Fruit fly (Drosophila melanogaster): ENCODE measurements around the gene CaMKI.

The CaMKI gene

dm6 chr4:466543-466965 is 21.2 kb downstream of the CaMKI start, which contains the start of gene Taf3:
TSS of gene Taf3 (minus strand) at chr4:466828.
- TF ChIP-seq Dll (optimal IDR thresholded peaks at IDR 0.05) (no peak), CG8478 (optimal IDR thresholded peaks at IDR 0.05) (no peak), EcR (GFP tag; optimal IDR thresholded peaks at IDR 0.05) (no peak), usp (GFP tag; optimal IDR thresholded peaks at IDR 0.05) (no peak), pan (optimal IDR thresholded peaks at IDR 0.05) (no peak), psq (optimal IDR thresholded peaks at IDR 0.05) (no peak)

- TF ChIP-seq EcR (GFP tag; optimal IDR thresholded peaks at IDR 0.05) (no peak), CG8478 (optimal IDR thresholded peaks at IDR 0.05) (no peak), usp (GFP tag; optimal IDR thresholded peaks at IDR 0.05) (no peak), Dll (optimal IDR thresholded peaks at IDR 0.05) (no peak), pan (optimal IDR thresholded peaks at IDR 0.05) (no peak), psq (optimal IDR thresholded peaks at IDR 0.05) (no peak)
Observed at dm6 chr4:466976-467639, 21.8 kb downstream of the CaMKI start, which contains the start of gene CG33941. TSS of gene CG33941 (plus strand) at chr4:467497.

- TF ChIP-seq pan (optimal IDR thresholded peaks at IDR 0.05) (no peak), usp (GFP tag; optimal IDR thresholded peaks at IDR 0.05) (no peak), Dll (optimal IDR thresholded peaks at IDR 0.05) (no peak)
Observed at dm6 chr4:468031-468430, 22.7 kb downstream of the CaMKI start.

- TF ChIP-seq EcR (GFP tag; optimal IDR thresholded peaks at IDR 0.05): no peak
- no peak for TF ChIP-seq pan (optimal IDR thresholded peaks at IDR 0.05)
- no peak for TF ChIP-seq psq (optimal IDR thresholded peaks at IDR 0.05)
- no peak for TF ChIP-seq Dll (optimal IDR thresholded peaks at IDR 0.05)
- no peak for TF ChIP-seq CG8478 (optimal IDR thresholded peaks at IDR 0.05)
- no peak for TF ChIP-seq usp (GFP tag; optimal IDR thresholded peaks at IDR 0.05)
Observed at dm6 chr4:468634-469238, 23.4 kb downstream of the CaMKI start.

- TF ChIP-seq EcR (GFP tag; optimal IDR thresholded peaks at IDR 0.05): no peak
- no peak for TF ChIP-seq usp (GFP tag; optimal IDR thresholded peaks at IDR 0.05)
- TF ChIP-seq Dll (optimal IDR thresholded peaks at IDR 0.05): no peak
- TF ChIP-seq psq (optimal IDR thresholded peaks at IDR 0.05): no peak
- no peak for TF ChIP-seq pan (optimal IDR thresholded peaks at IDR 0.05)
- no peak for TF ChIP-seq CG8478 (optimal IDR thresholded peaks at IDR 0.05)
Observed at dm6 chr4:481739-482138, 36.4 kb downstream of the CaMKI start.

- TF ChIP-seq EcR (GFP tag; optimal IDR thresholded peaks at IDR 0.05) (no peak), usp (GFP tag; optimal IDR thresholded peaks at IDR 0.05) (no peak), Dll (optimal IDR thresholded peaks at IDR 0.05) (no peak), pan (optimal IDR thresholded peaks at IDR 0.05) (no peak), psq (optimal IDR thresholded peaks at IDR 0.05) (no peak), CG8478 (optimal IDR thresholded peaks at IDR 0.05) (no peak)
Observed at dm6 chr4:482659-483134, 37.4 kb downstream of the CaMKI start.

dm6 chr4:483646-484045 is 38.3 kb downstream of the CaMKI start:
- no peak for TF ChIP-seq psq (optimal IDR thresholded peaks at IDR 0.05)
- TF ChIP-seq pan (optimal IDR thresholded peaks at IDR 0.05): no peak
- TF ChIP-seq usp (GFP tag; optimal IDR thresholded peaks at IDR 0.05): no peak
- TF ChIP-seq EcR (GFP tag; optimal IDR thresholded peaks at IDR 0.05): no peak
- TF ChIP-seq Dll (optimal IDR thresholded peaks at IDR 0.05): no peak
- no peak for TF ChIP-seq CG8478 (optimal IDR thresholded peaks at IDR 0.05)

- TF ChIP-seq Dll (optimal IDR thresholded peaks at IDR 0.05): no peak
- TF ChIP-seq pan (optimal IDR thresholded peaks at IDR 0.05): no peak
- no peak for TF ChIP-seq psq (optimal IDR thresholded peaks at IDR 0.05)
- TF ChIP-seq CG8478 (optimal IDR thresholded peaks at IDR 0.05): no peak
- no peak for TF ChIP-seq usp (GFP tag; optimal IDR thresholded peaks at IDR 0.05)
- TF ChIP-seq EcR (GFP tag; optimal IDR thresholded peaks at IDR 0.05): no peak
Observed at dm6 chr4:485796-486195, 40.5 kb downstream of the CaMKI start.

dm6 chr4:486435-486834 is 41.1 kb downstream of the CaMKI start:
- TF ChIP-seq psq (optimal IDR thresholded peaks at IDR 0.05) (no peak), CG8478 (optimal IDR thresholded peaks at IDR 0.05) (no peak), EcR (GFP tag; optimal IDR thresholded peaks at IDR 0.05) (no peak), usp (GFP tag; optimal IDR thresholded peaks at IDR 0.05) (no peak), pan (optimal IDR thresholded peaks at IDR 0.05) (no peak), Dll (optimal IDR thresholded peaks at IDR 0.05) (no peak)

dm6 chr4:487480-487879 is 42.2 kb downstream of the CaMKI start:
- TF ChIP-seq EcR (GFP tag; optimal IDR thresholded peaks at IDR 0.05) (no peak), CG8478 (optimal IDR thresholded peaks at IDR 0.05) (no peak), usp (GFP tag; optimal IDR thresholded peaks at IDR 0.05) (no peak), pan (optimal IDR thresholded peaks at IDR 0.05) (no peak), psq (optimal IDR thresholded peaks at IDR 0.05) (no peak), Dll (optimal IDR thresholded peaks at IDR 0.05) (no peak)

dm6 chr4:488828-489560 is 43.7 kb downstream of the CaMKI start, which contains the start of gene Asator:
TSS of gene Asator (minus strand) at chr4:488994.
- no peak for TF ChIP-seq usp (GFP tag; optimal IDR thresholded peaks at IDR 0.05)
- TF ChIP-seq pan (optimal IDR thresholded peaks at IDR 0.05): no peak
- TF ChIP-seq CG8478 (optimal IDR thresholded peaks at IDR 0.05): no peak
- no peak for TF ChIP-seq Dll (optimal IDR thresholded peaks at IDR 0.05)
- no peak for TF ChIP-seq psq (optimal IDR thresholded peaks at IDR 0.05)
- no peak for TF ChIP-seq EcR (GFP tag; optimal IDR thresholded peaks at IDR 0.05)

dm6 chr4:489561-489881 is 44.2 kb downstream of the CaMKI start:
- TF ChIP-seq EcR (GFP tag; optimal IDR thresholded peaks at IDR 0.05) (no peak), psq (optimal IDR thresholded peaks at IDR 0.05) (no peak), pan (optimal IDR thresholded peaks at IDR 0.05) (no peak), usp (GFP tag; optimal IDR thresholded peaks at IDR 0.05) (no peak), CG8478 (optimal IDR thresholded peaks at IDR 0.05) (no peak), Dll (optimal IDR thresholded peaks at IDR 0.05) (no peak)
